Worm (Caenorhabditis elegans) whole organism, L4 larva: ENCODE measurements around the gene F59A7.11.

Experiments used
- F49E8.2 ChIP-seq: sonication (generic microtip); optimal IDR thresholded peaks from 2 replicates; lab custom pipeline; 2016; ENCODE audit warnings: missing compliant biosample characterization, mild to moderate bottlenecking, missing genetic modification characterization, borderline replicate concordance
- R02D3.7 ChIP-seq: fragments of 150-350 bp; sonication (generic microtip); optimal IDR thresholded peaks from 3 replicates; lab custom pipeline; 2014; ENCODE audit warnings: missing biosample characterization, missing genetic modification characterization
- aha-1 ChIP-seq: fragments of 150-350 bp; peaks from one replicate; lab custom pipeline; 2014; ENCODE audit warnings: missing biosample characterization, missing genetic modification characterization
- ceh-20 ChIP-seq: fragments of 200-800 bp; sonication (Bioruptor generic); IDR thresholded peaks from 2 replicates; pipeline ENCODE4 v1.3.6; 2022; ENCODE audit warnings: missing genetic modification reagents, missing genetic modification characterization, missing compliant biosample characterization
- ces-1 ChIP-seq: fragments of 150-350 bp; sonication (generic microtip); optimal IDR thresholded peaks from 4 replicates; lab custom pipeline; 2014; ENCODE audit warnings: missing biosample characterization, missing genetic modification reagents, missing genetic modification characterization
- cey-2 ChIP-seq: sonication (generic microtip); optimal IDR thresholded peaks from 3 replicates; lab custom pipeline; 2017; ENCODE audit warnings: missing genetic modification characterization, mild to moderate bottlenecking, missing compliant biosample characterization, antibody characterized with exemption, borderline replicate concordance; ENCODE audit not compliant: insufficient read depth
- dmd-6 ChIP-seq: fragments of 200-800 bp; sonication (Bioruptor generic); IDR thresholded peaks from 2 replicates; pipeline ENCODE4 v1.3.6; 2022; ENCODE audit warnings: missing genetic modification reagents, missing genetic modification characterization, missing compliant biosample characterization
- nhr-28 ChIP-seq: fragments of 150-350 bp; optimal IDR thresholded peaks from 2 replicates; lab custom pipeline; 2014; ENCODE audit warnings: missing biosample characterization, missing genetic modification characterization
- nhr-6 ChIP-seq: fragments of 150-350 bp; optimal IDR thresholded peaks from 2 replicates; lab custom pipeline; 2014; ENCODE audit warnings: missing biosample characterization, missing genetic modification characterization
- nhr-76 ChIP-seq: fragments of 150-350 bp; optimal IDR thresholded peaks from 2 replicates; lab custom pipeline; 2014; ENCODE audit warnings: missing biosample characterization, missing genetic modification characterization
- unc-39 ChIP-seq: sonication (generic microtip); optimal IDR thresholded peaks from 2 replicates; lab custom pipeline; 2017; ENCODE audit warnings: missing biosample characterization, missing genetic modification characterization

F59A7.11 gene

ce11 chrV:1968809-1969208, 44.9 kb downstream of the F59A7.11 start:
- TF ChIP-seq aha-1 (peak; percentile 59), unc-39 (tag; lab: Kevin White, UChicago) (no peak)

- no peak for TF ChIP-seq nhr-6 (tag; lab: Kevin White, UChicago)
- TF ChIP-seq nhr-76 (tag; lab: Kevin White, UChicago) = peak; percentile 39
- TF ChIP-seq ceh-20 (GFP tag; lab: Robert Waterston, UW) = no peak
- TF ChIP-seq dmd-6 (GFP tag; lab: Robert Waterston, UW) = peak; percentile 37; the same call in 1 of the 2 replicates
- peak; percentile 11 for TF ChIP-seq nhr-28 (tag; lab: Kevin White, UChicago)
- TF ChIP-seq aha-1 = peak; percentile 49
- TF ChIP-seq ces-1 = no peak
Measured at ce11 chrV:1966962-1967361, 46.8 kb downstream of the F59A7.11 start.

ce11 chrV:1964806-1965205, 48.9 kb downstream of the F59A7.11 start, which contains the start of gene srj-15:
srj-15 (minus strand) TSS chrV:1964906.
- no peak for TF ChIP-seq R02D3.7 (tag; lab: Kevin White, UChicago)
- no peak for TF ChIP-seq F49E8.2 (tag; lab: Kevin White, UChicago)
- TF ChIP-seq cey-2 (tag; lab: Kevin White, UChicago) = no peak
